Fruit fly (Drosophila melanogaster): ENCODE measurements around the gene CG13044.

DNA sequence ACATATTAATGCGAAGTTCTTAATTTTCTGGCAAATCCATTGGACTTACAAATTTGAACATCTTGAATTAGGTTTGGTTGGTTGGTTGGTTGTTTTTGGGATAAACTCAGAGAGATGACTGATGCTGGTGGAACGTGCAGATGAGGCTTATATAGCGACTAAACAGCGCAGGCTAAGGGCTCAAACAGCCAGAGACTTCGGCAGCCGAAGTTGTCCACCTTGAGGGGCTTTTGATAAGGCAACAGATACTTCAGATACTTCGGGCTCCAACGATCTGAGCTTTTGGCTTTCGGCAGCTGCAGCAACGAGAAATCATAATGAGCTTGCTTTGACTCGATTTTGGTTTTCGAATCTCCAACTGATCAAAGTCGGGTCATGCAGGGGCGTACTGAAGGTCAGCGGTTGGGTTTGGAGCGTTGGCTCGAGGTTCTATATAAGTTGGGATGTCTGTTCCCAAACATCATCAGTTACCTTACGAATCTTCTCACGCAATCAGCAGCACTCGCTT, 16.5 kb upstream of the CG13044 start, which contains the start of the genes CG13041 and CG13060:
- TF ChIP-seq kay (GFP tag; ENCODE audit: borderline replicate concordance) = no peak
- TF ChIP-seq cnc (optimal IDR thresholded peaks at IDR 0.05) = no peak
- no peak for TF ChIP-seq CG33017 (tag; optimal IDR thresholded peaks at IDR 0.05)

All from whole organism, adult.